Worm (Caenorhabditis elegans) whole organism, young adult: Measurements from ENCODE around the gene cyp-33C3.

ENCODE experiments used
- cebp-1 ChIP-seq, 2 experiments: fragments of 200-800 bp in 1 of 2; sonication (Bioruptor generic) in 1 of 2; sonication (generic microtip) in 1 of 2; IDR thresholded peaks in 1 of 2; optimal IDR thresholded peaks in 1 of 2; 2 replicates each; pipeline versions ENCODE4 v1.3.6 to Lab custom; 2017 to 2022; ENCODE audit warnings: missing compliant biosample characterization in 2 of 2, missing genetic modification characterization in 2 of 2, mild to moderate bottlenecking in 1 of 2, missing genetic modification reagents in 1 of 2, moderate library complexity in 1 of 2
- snpc-4 ChIP-seq, 5 experiments: fragments of 150-350 bp in 1 of 5; sonication (generic microtip) in 4 of 5; optimal IDR thresholded peaks; 2 replicates each; lab custom pipeline; 2014 to 2018; ENCODE audit warnings: missing genetic modification characterization in 5 of 5, missing biosample characterization in 3 of 5, antibody characterized with exemption in 2 of 5, mild to moderate bottlenecking in 2 of 5, missing compliant biosample characterization in 2 of 5, missing genotype in 2 of 5, moderate library complexity in 2 of 5, missing genetic modification reagents in 1 of 5

- no peak for TF ChIP-seq snpc-4 (GFP tag; optimal IDR thresholded peaks at IDR 0.05; lab: Kevin White, UChicago)
- no peak for TF ChIP-seq snpc-4 (tag; optimal IDR thresholded peaks at IDR 0.05; lab: Kevin White, UChicago)
- no peak for TF ChIP-seq cebp-1 (GFP tag; IDR thresholded peaks at IDR 0.05; lab: Robert Waterston, UW)
- no peak for TF ChIP-seq cebp-1 (tag; optimal IDR thresholded peaks at IDR 0.05; lab: Kevin White, UChicago)
These were observed 41.3 kb upstream of the cyp-33C3 start, which contains the start of gene cyp-32B1 for ce11 chrV:2201240-2201639.
